Worm (Caenorhabditis elegans): ENCODE measurements around the gene bath-37.

- no peak for TF ChIP-seq snpc-4 (tag; optimal IDR thresholded peaks at IDR 0.05)
- TF ChIP-seq unc-39 (tag; optimal IDR thresholded peaks at IDR 0.05) = no peak
- no peak for TF ChIP-seq nhr-12 (tag; optimal IDR thresholded peaks at IDR 0.05)
- TF ChIP-seq blmp-1 (tag; optimal IDR thresholded peaks at IDR 0.05) = no peak
- no peak for TF ChIP-seq unc-120 (tag; optimal IDR thresholded peaks at IDR 0.05; ENCODE audit: poor library complexity, severe bottlenecking)
- no peak for TF ChIP-seq lin-13 (tag; optimal IDR thresholded peaks at IDR 0.05)
Measured at ce11 chrIV:12114498-12114897, 45.8 kb downstream of the bath-37 start.

Measured in whole organism, mixed stage, embryonic.